Fruit fly (Drosophila melanogaster): ENCODE measurements around the gene CG1394.

The CG1394 gene

DNA sequence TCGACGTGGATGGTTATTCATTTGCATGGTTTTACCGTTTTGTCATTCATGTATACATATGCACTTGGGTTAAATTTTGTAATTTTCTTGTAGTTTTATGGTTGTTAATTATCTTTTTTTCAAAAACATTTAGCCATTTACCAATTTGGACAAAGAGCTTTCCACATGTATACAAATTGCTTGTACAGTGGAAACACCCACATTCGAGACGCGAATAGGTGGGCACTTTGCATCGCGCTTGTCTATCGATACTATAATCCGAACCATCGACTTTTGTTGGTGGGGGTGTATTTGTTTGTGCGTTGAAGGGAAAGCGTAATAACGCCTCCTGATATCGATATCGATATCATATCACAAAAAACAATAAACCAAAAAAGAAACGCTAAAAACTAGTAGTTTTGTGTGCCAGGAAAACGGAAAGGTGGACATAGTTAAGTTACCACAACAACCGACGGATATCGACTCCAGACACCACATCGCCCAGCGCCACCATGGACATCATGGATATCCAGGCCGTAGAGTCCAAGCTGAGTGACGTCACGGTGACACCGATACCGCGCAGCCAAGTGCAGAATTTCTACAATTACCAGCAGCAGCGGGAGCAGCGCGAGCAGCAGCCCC lies 32.8 kb downstream of the CG1394 start, which contains the start of gene CDK2AP1 (continued):
- TF ChIP-seq CG3847 (GFP tag; IDR thresholded peaks at IDR 0.05) (no peak), CG12942 (GFP tag; optimal IDR thresholded peaks at IDR 0.05) (no peak), Deaf1 (tag; optimal IDR thresholded peaks at IDR 0.05) (no peak), CG3995 (GFP tag; optimal IDR thresholded peaks at IDR 0.05) (peak; percentile 33), Atf-2 (GFP tag; optimal IDR thresholded peaks at IDR 0.05) (peak; percentile 18), prd (optimal IDR thresholded peaks at IDR 0.05) (no peak), prd (GFP tag; IDR thresholded peaks at IDR 0.05) (peak; percentile 9; the same call in 1 of the 3 replicates), CG1603 (tag; optimal IDR thresholded peaks at IDR 0.05) (peak; percentile 77), NC2β (GFP tag; optimal IDR thresholded peaks at IDR 0.05) (peak; percentile 18), PHDP (tag; optimal IDR thresholded peaks at IDR 0.05) (peak; percentile 6), Poxn (GFP tag; IDR thresholded peaks at IDR 0.05) (no peak), CG6689 (GFP tag; IDR thresholded peaks at IDR 0.05) (no peak), gcm (GFP tag; optimal IDR thresholded peaks at IDR 0.05) (no peak), CG10267 (tag; optimal IDR thresholded peaks at IDR 0.05) (no peak), Sin3A (optimal IDR thresholded peaks at IDR 0.05) (peak; percentile 19), kah (GFP tag; optimal IDR thresholded peaks at IDR 0.05) (no peak), CG3838 (GFP tag; optimal IDR thresholded peaks at IDR 0.05) (no peak), CG9727 (GFP tag; optimal IDR thresholded peaks at IDR 0.05) (no peak), MTF-1 (GFP tag; optimal IDR thresholded peaks at IDR 0.05; ENCODE audit: borderline replicate concordance) (no peak), CG8944 (GFP tag; optimal IDR thresholded peaks at IDR 0.05) (peak; percentile 32), hb (GFP tag; IDR thresholded peaks at IDR 0.05; ENCODE audit: partially characterized antibody) (peak; percentile 84), crp (GFP tag; optimal IDR thresholded peaks at IDR 0.05) (no peak), CG4820 (GFP tag; optimal IDR thresholded peaks at IDR 0.05) (no peak), da (GFP tag; optimal IDR thresholded peaks at IDR 0.05) (no peak), trh (GFP tag; optimal IDR thresholded peaks at IDR 0.05) (no peak), Side (GFP tag; optimal IDR thresholded peaks at IDR 0.05) (peak; percentile 13), ranshi (GFP tag; IDR thresholded peaks at IDR 0.05) (0 out of 2 replicates have a peak, but pooled peaks have one; percentile 29), Ets65A (GFP tag) (peak; percentile 82), MESR4 (GFP tag; optimal IDR thresholded peaks at IDR 0.05) (peak; percentile 88), zen2 (GFP tag; IDR thresholded peaks at IDR 0.05; ENCODE audit: partially characterized antibody) (peak; percentile 61), CG9876 (GFP tag; optimal IDR thresholded peaks at IDR 0.05) (no peak), hkb (optimal IDR thresholded peaks at IDR 0.05) (no peak), hkb (GFP tag; IDR thresholded peaks at IDR 0.05) (peak; percentile 25; the same call in 1 of the 2 replicates), ato (GFP tag; IDR thresholded peaks at IDR 0.05; ENCODE audit: partially characterized antibody) (peak; percentile 80), H2.0 (GFP tag; IDR thresholded peaks at IDR 0.05) (peak; percentile 35; the same call in 1 of the 2 replicates), lola (GFP tag; optimal IDR thresholded peaks at IDR 0.05) (peak in 1 of 3 experiments; percentile 78), crol (GFP tag; IDR thresholded peaks at IDR 0.05) (peak; percentile 26; the same call in 1 of the 2 replicates), CG17186 (GFP tag; optimal IDR thresholded peaks at IDR 0.05) (peak; percentile 11), bbx (GFP tag; IDR thresholded peaks at IDR 0.05; ENCODE audit: partially characterized antibody) (peak; percentile 83), CG17612 (GFP tag; IDR thresholded peaks at IDR 0.05) (no peak), phol (tag; optimal IDR thresholded peaks at IDR 0.05) (peak; percentile 37), CG2116 (GFP tag; optimal IDR thresholded peaks at IDR 0.05) (peak; percentile 78), stwl (tag; optimal IDR thresholded peaks at IDR 0.05) (peak; percentile 46), Doc2 (GFP tag; IDR thresholded peaks at IDR 0.05) (no peak), CG10209 (GFP tag; optimal IDR thresholded peaks at IDR 0.05) (no peak), YL-1 (GFP tag; optimal IDR thresholded peaks at IDR 0.05) (peak; percentile 14), sna (GFP tag; IDR thresholded peaks at IDR 0.05; ENCODE audit: partially characterized antibody) (peak; percentile 68; the same call in 1 of the 2 replicates), Blimp-1 (GFP tag; optimal IDR thresholded peaks at IDR 0.05) (peak; percentile 8), zfh1 (GFP tag; IDR thresholded peaks at IDR 0.05) (no peak), pho (GFP tag; optimal IDR thresholded peaks at IDR 0.05) (peak; percentile 12)
